Fruit fly (Drosophila melanogaster): ENCODE data around the gene beta-Spec.
A peak's percentile ranks its signal among the peaks of the same experiment; 100 is the strongest.

Gene beta-Spec

DNA sequence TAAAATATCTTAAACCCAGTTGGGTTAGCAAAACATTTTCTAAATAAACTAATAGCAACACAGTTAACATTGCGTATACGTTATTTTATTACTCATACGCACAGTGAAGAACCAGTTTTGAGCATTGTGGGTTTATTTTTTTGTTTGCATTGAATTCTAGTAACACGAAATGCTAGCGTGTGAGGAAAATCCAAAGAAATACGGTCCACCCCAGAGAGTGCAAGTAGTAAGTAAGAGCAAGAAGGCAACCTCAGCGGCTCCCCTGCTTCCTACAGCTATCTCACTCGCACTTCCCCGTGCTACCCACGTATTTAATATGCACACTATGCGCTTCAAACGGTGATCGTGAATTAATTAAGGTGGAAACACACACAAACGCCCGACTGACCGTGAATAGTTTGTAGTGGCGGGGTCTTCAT, 32.2 kb upstream of the beta-Spec start (continued):
- TF ChIP-seq CG3281 (GFP tag; optimal IDR thresholded peaks at IDR 0.05) (peak; percentile 94), fd102C (GFP tag; optimal IDR thresholded peaks at IDR 0.05) (no peak), CG12744 (GFP tag; optimal IDR thresholded peaks at IDR 0.05) (peak; percentile 78), Scr (GFP tag; IDR thresholded peaks at IDR 0.05; ENCODE audit: partially characterized antibody) (no peak), jigr1 (GFP tag; IDR thresholded peaks at IDR 0.05) (no peak), chinmo (GFP tag; IDR thresholded peaks at IDR 0.05; ENCODE audit: partially characterized antibody) (peak; percentile 95), Awh (GFP tag; IDR thresholded peaks at IDR 0.05) (peak; percentile 62; the same call in 1 of the 2 replicates), mam (GFP tag; optimal IDR thresholded peaks at IDR 0.05) (peak; percentile 84), CG1792 (GFP tag; optimal IDR thresholded peaks at IDR 0.05) (peak; percentile 82), ftz-f1 (GFP tag; optimal IDR thresholded peaks at IDR 0.05) (peak; percentile 85), HLH3B (GFP tag; IDR thresholded peaks at IDR 0.05) (peak; percentile 78), nom (GFP tag; optimal IDR thresholded peaks at IDR 0.05) (peak; percentile 81), H15 (GFP tag; IDR thresholded peaks at IDR 0.05) (peak; percentile 68; the same call in 2 of the 3 replicates), CG17186 (GFP tag; optimal IDR thresholded peaks at IDR 0.05) (peak; percentile 52), Trl (optimal IDR thresholded peaks at IDR 0.05) (no peak), Trl (GFP tag; optimal IDR thresholded peaks at IDR 0.05) (peak; percentile 52), CG4730 (GFP tag; IDR thresholded peaks at IDR 0.05) (peak; percentile 71), CG3995 (GFP tag; optimal IDR thresholded peaks at IDR 0.05) (peak; percentile 70), CG10147 (GFP tag; optimal IDR thresholded peaks at IDR 0.05) (peak; percentile 87), CG9932 (GFP tag; IDR thresholded peaks at IDR 0.05) (peak; percentile 71), CG17328 (GFP tag; IDR thresholded peaks at IDR 0.05) (peak; percentile 50), CTCF (GFP tag; optimal IDR thresholded peaks at IDR 0.05) (peak; percentile 66), CG11247 (GFP tag; IDR thresholded peaks at IDR 0.05) (peak; percentile 72), HLH54F (GFP tag; optimal IDR thresholded peaks at IDR 0.05) (peak; percentile 84), Myb (GFP tag; optimal IDR thresholded peaks at IDR 0.05) (peak; percentile 64), CG2875 (GFP tag; optimal IDR thresholded peaks at IDR 0.05) (peak; percentile 62), p53 (GFP tag; optimal IDR thresholded peaks at IDR 0.05) (no peak), dm (GFP tag; optimal IDR thresholded peaks at IDR 0.05) (peak; percentile 65), CG11456 (GFP tag; IDR thresholded peaks at IDR 0.05) (peak; percentile 74; the same call in 2 of the 3 replicates), vfl (GFP tag; optimal IDR thresholded peaks at IDR 0.05) (peak; percentile 75), Hmr (GFP tag; optimal IDR thresholded peaks at IDR 0.05) (peak; percentile 90), sug (tag; optimal IDR thresholded peaks at IDR 0.05) (peak; percentile 85), fru (optimal IDR thresholded peaks at IDR 0.05) (no peak), slp2 (GFP tag; optimal IDR thresholded peaks at IDR 0.05) (peak; percentile 81), CG12299 (tag; optimal IDR thresholded peaks at IDR 0.05) (peak; percentile 85), Hr3 (GFP tag; optimal IDR thresholded peaks at IDR 0.05) (peak; percentile 66), CkIIα-i1 (GFP tag; IDR thresholded peaks at IDR 0.05) (no peak), Rx (GFP tag; IDR thresholded peaks at IDR 0.05) (peak; percentile 32; the same call in 1 of the 2 replicates), CG2116 (GFP tag; optimal IDR thresholded peaks at IDR 0.05) (peak; percentile 40), CG10431 (GFP tag; optimal IDR thresholded peaks at IDR 0.05) (peak; percentile 58), CG30020 (tag; optimal IDR thresholded peaks at IDR 0.05) (peak; percentile 60), HLHmδ (GFP tag; optimal IDR thresholded peaks at IDR 0.05) (no peak), Bdp1 (GFP tag; optimal IDR thresholded peaks at IDR 0.05) (peak; percentile 61), Stat92E (GFP tag; optimal IDR thresholded peaks at IDR 0.05) (no peak), CG4707 (GFP tag; optimal IDR thresholded peaks at IDR 0.05) (peak; percentile 71), chn (GFP tag; optimal IDR thresholded peaks at IDR 0.05) (peak; percentile 83), Lhr (GFP tag; optimal IDR thresholded peaks at IDR 0.05) (peak; percentile 21), nau (GFP tag; optimal IDR thresholded peaks at IDR 0.05) (peak; percentile 90), NFAT (GFP tag; IDR thresholded peaks at IDR 0.05) (peak; percentile 39; the same call in 1 of the 2 replicates), CG8089 (GFP tag; optimal IDR thresholded peaks at IDR 0.05) (peak; percentile 71), run (tag; optimal IDR thresholded peaks at IDR 0.05) (peak; percentile 89), CG6272 (GFP tag; IDR thresholded peaks at IDR 0.05) (peak; percentile 53)
